Worm (Caenorhabditis elegans) whole organism, late embryonic: ENCODE measurements around the gene nasp-2.

ENCODE experiments used
- F13H6.1 ChIP-seq: sonication (generic microtip); optimal IDR thresholded peaks from 2 replicates; lab custom pipeline; 2016; ENCODE audit warnings: missing genetic modification characterization, missing compliant biosample characterization
- K02D7.2 ChIP-seq: sonication (generic microtip); optimal IDR thresholded peaks from 2 replicates; lab custom pipeline; 2017; ENCODE audit warnings: mild to moderate bottlenecking, missing genetic modification characterization, missing compliant biosample characterization
- K09A11.1 ChIP-seq: sonication (generic microtip); optimal IDR thresholded peaks from 2 replicates; lab custom pipeline; 2017; ENCODE audit warnings: antibody characterized with exemption, mild to moderate bottlenecking, missing genetic modification characterization, missing compliant biosample characterization; ENCODE audit not compliant: insufficient read depth
- ahr-1 ChIP-seq: sonication (generic microtip); optimal IDR thresholded peaks from 2 replicates; lab custom pipeline; 2016; ENCODE audit warnings: missing genetic modification characterization, missing compliant biosample characterization
- ceh-14 ChIP-seq: sonication (generic microtip); optimal IDR thresholded peaks from 2 replicates; lab custom pipeline; 2016; ENCODE audit warnings: missing genotype, missing genetic modification characterization, missing compliant biosample characterization
- ceh-18 ChIP-seq: sonication (generic microtip); optimal IDR thresholded peaks from 2 replicates; lab custom pipeline; 2016; ENCODE audit warnings: missing genetic modification characterization, missing compliant biosample characterization
- ceh-2 ChIP-seq: sonication (generic microtip); optimal IDR thresholded peaks from 2 replicates; lab custom pipeline; 2016; ENCODE audit warnings: missing genotype, missing genetic modification characterization, missing compliant biosample characterization
- ceh-22 ChIP-seq: sonication (generic microtip); optimal IDR thresholded peaks from 2 replicates; lab custom pipeline; 2017; ENCODE audit warnings: missing biosample characterization, missing genetic modification characterization
- ceh-34 ChIP-seq: sonication (generic microtip); optimal IDR thresholded peaks from 2 replicates; lab custom pipeline; 2016; ENCODE audit warnings: mild to moderate bottlenecking, missing genetic modification characterization, missing compliant biosample characterization
- ceh-48 ChIP-seq: sonication (generic microtip); optimal IDR thresholded peaks from 2 replicates; lab custom pipeline; 2016; ENCODE audit warnings: missing genetic modification characterization, inconsistent platforms, missing compliant biosample characterization
- ceh-9 ChIP-seq: sonication (generic microtip); optimal IDR thresholded peaks from 2 replicates; lab custom pipeline; 2016; ENCODE audit warnings: mild to moderate bottlenecking, missing genetic modification characterization, inconsistent platforms, missing compliant biosample characterization
- che-1 ChIP-seq: sonication (generic microtip); optimal IDR thresholded peaks from 2 replicates; lab custom pipeline; 2016; ENCODE audit warnings: mild to moderate bottlenecking, missing genetic modification characterization, missing compliant biosample characterization
- elt-2 ChIP-seq: sonication (generic microtip); optimal IDR thresholded peaks from 2 replicates; lab custom pipeline; 2016; ENCODE audit warnings: missing genetic modification reagents, missing genetic modification characterization, missing compliant biosample characterization
- ets-4 ChIP-seq: sonication (generic microtip); optimal IDR thresholded peaks from 2 replicates; lab custom pipeline; 2016; ENCODE audit warnings: missing genetic modification characterization, missing compliant biosample characterization
- eyg-1 ChIP-seq: sonication (generic microtip); optimal IDR thresholded peaks from 2 replicates; lab custom pipeline; 2016; ENCODE audit warnings: missing genotype, missing genetic modification characterization, missing compliant biosample characterization
- fax-1 ChIP-seq: sonication (generic microtip); optimal IDR thresholded peaks from 2 replicates; lab custom pipeline; 2016; ENCODE audit warnings: missing genotype, missing genetic modification characterization, missing compliant biosample characterization
- fkh-6 ChIP-seq: sonication (generic microtip); optimal IDR thresholded peaks from 2 replicates; lab custom pipeline; 2016; ENCODE audit warnings: missing genetic modification characterization, missing compliant biosample characterization
- lim-6 ChIP-seq: sonication (generic microtip); optimal IDR thresholded peaks from 2 replicates; lab custom pipeline; 2016; ENCODE audit warnings: missing genetic modification characterization, missing compliant biosample characterization
- lin-11 ChIP-seq: fragments of 200-800 bp; sonication (Bioruptor generic); optimal IDR thresholded peaks from 2 replicates; lab custom pipeline; 2018; ENCODE audit warnings: mild to moderate bottlenecking, missing genetic modification characterization, missing compliant biosample characterization
- madf-2 ChIP-seq: sonication (generic microtip); optimal IDR thresholded peaks from 2 replicates; lab custom pipeline; 2017; ENCODE audit warnings: missing genetic modification characterization, missing compliant biosample characterization
- nfya-1 ChIP-seq: sonication (generic microtip); optimal IDR thresholded peaks from 2 replicates; lab custom pipeline; 2017; ENCODE audit warnings: missing genetic modification characterization, mild to moderate bottlenecking, missing compliant biosample characterization, antibody characterized with exemption, moderate library complexity
- odd-2 ChIP-seq: sonication (generic microtip); optimal IDR thresholded peaks from 2 replicates; lab custom pipeline; 2017; ENCODE audit warnings: antibody characterized with exemption, mild to moderate bottlenecking, missing genetic modification characterization, missing compliant biosample characterization
- pat-9 ChIP-seq: fragments of 200-800 bp; sonication (Bioruptor generic); optimal IDR thresholded peaks from 2 replicates; lab custom pipeline; 2018; ENCODE audit warnings: mild to moderate bottlenecking, missing genetic modification characterization, moderate library complexity, missing compliant biosample characterization
- pax-1 ChIP-seq: fragments of 150-350 bp; optimal IDR thresholded peaks from 2 replicates; lab custom pipeline; 2014; ENCODE audit warnings: missing biosample characterization, missing genetic modification characterization
- pha-2 ChIP-seq: sonication (generic microtip); optimal IDR thresholded peaks from 2 replicates; lab custom pipeline; 2017; ENCODE audit warnings: mild to moderate bottlenecking, missing genetic modification characterization, missing compliant biosample characterization
- pros-1 ChIP-seq: fragments of 150-350 bp; optimal IDR thresholded peaks from 2 replicates; lab custom pipeline; 2014; ENCODE audit warnings: missing biosample characterization, missing genetic modification reagents, missing genetic modification characterization
- ref-2 ChIP-seq: sonication (generic microtip); optimal IDR thresholded peaks from 2 replicates; lab custom pipeline; 2016; ENCODE audit warnings: missing genetic modification characterization, missing compliant biosample characterization
- rnt-1 ChIP-seq: sonication (generic microtip); optimal IDR thresholded peaks from 2 replicates; lab custom pipeline; 2016; ENCODE audit warnings: missing genetic modification characterization, missing compliant biosample characterization
- sdc-2 ChIP-seq: sonication (generic microtip); optimal IDR thresholded peaks from 2 replicates; lab custom pipeline; 2016; ENCODE audit warnings: missing genotype, missing genetic modification characterization, missing compliant biosample characterization
- syd-9 ChIP-seq: sonication (generic microtip); optimal IDR thresholded peaks from 2 replicates; lab custom pipeline; 2016; ENCODE audit warnings: mild to moderate bottlenecking, missing genetic modification characterization, moderate library complexity, missing compliant biosample characterization
- unc-42 ChIP-seq: sonication (generic microtip); optimal IDR thresholded peaks from 2 replicates; lab custom pipeline; 2016; ENCODE audit warnings: missing genotype, missing genetic modification characterization, missing compliant biosample characterization
- unc-55 ChIP-seq: sonication (generic microtip); optimal IDR thresholded peaks from 2 replicates; lab custom pipeline; 2017; ENCODE audit warnings: missing biosample characterization, missing genetic modification reagents, missing genetic modification characterization
- unc-86 ChIP-seq: sonication (generic microtip); optimal IDR thresholded peaks from 2 replicates; lab custom pipeline; 2016; ENCODE audit warnings: missing genetic modification characterization, missing compliant biosample characterization
- zip-5 ChIP-seq: sonication (generic microtip); optimal IDR thresholded peaks from 2 replicates; lab custom pipeline; 2016; ENCODE audit warnings: missing genetic modification characterization, missing compliant biosample characterization

nasp-2 gene

DNA sequence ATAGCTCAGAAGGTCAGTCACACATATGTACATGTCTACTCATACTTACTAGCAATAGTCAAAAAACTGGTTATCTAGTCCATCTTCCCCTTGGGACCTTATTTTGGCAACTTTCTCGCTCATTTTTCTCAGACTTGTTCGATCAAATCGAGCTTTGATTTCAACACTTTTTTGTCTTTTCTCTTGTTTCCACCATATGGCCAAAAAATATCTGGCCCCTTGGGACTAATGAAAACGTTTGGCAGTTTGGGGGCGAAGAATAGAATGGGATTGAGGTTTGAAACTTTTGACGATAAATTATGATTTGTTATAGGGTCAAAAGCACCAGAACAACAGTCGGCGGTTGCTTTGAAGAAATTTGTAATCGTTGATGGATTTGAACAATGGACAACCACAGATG is 40.4 kb upstream of the nasp-2 start:
- TF ChIP-seq zip-5 (no peak), lin-11 (no peak), pat-9 (tag; lab: Kevin White, UChicago) (no peak), pha-2 (no peak), ceh-9 (tag; lab: Kevin White, UChicago) (no peak), che-1 (tag; lab: Kevin White, UChicago) (no peak), unc-42 (tag; lab: Kevin White, UChicago) (no peak), ref-2 (no peak), ceh-2 (tag; lab: Kevin White, UChicago) (no peak), ahr-1 (tag; lab: Kevin White, UChicago) (no peak), K09A11.1 (tag; lab: Kevin White, UChicago) (no peak), unc-86 (tag; lab: Kevin White, UChicago) (no peak), nfya-1 (no peak)

DNA sequence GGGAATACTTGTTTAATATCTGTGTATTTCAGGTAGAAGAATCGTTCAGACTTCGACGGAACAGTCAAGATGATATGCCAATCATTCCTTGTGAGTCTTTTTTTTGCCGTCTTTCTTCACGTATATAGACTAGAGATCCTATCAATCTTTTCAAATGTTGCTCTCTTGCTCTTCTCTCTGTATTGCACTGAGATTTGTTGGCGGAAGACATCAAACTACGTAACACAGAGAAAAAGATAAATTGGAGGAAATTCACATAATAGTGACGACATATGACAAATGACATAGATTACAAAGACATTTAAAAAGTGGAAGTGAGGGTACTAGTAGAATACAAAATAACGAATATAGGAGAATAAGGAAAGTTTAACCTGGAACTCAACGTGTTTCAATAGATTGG is 39.7 kb upstream of the nasp-2 start:
- TF ChIP-seq pros-1 (tag; lab: Kevin White, UChicago) (no peak), unc-55 (peak; percentile 31)

DNA sequence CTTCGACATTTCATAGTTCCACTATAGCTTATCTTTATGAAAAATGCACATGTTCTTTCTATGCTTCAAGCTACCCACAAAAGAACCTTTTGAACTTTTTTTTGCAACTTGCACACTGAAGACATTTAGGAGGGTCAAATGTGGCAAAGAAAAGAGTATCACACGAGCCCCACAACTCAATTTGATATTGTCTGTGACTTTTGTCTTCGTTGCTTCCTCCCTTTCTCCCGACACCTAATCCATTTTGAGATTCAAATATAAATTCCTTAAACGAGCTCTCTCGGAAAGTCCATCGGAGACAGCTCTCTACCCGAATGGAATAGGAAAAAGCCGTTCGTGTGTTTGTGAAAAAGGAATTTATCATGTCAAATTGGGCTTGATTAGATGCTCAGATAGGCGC is 38.2 kb upstream of the nasp-2 start:
- TF ChIP-seq ets-4 = no peak
- TF ChIP-seq ceh-14 (tag; lab: Kevin White, UChicago) = no peak
- no peak for TF ChIP-seq eyg-1 (tag; lab: Kevin White, UChicago)
- no peak for TF ChIP-seq fax-1
- no peak for TF ChIP-seq fkh-6
- TF ChIP-seq K09A11.1 (tag; lab: Kevin White, UChicago) = no peak
- no peak for TF ChIP-seq ceh-22 (tag; lab: Kevin White, UChicago)
- no peak for TF ChIP-seq syd-9
- no peak for TF ChIP-seq K02D7.2 (tag; lab: Kevin White, UChicago)
- no peak for TF ChIP-seq rnt-1 (tag; lab: Kevin White, UChicago)
- no peak for TF ChIP-seq madf-2 (tag; lab: Kevin White, UChicago)
- no peak for TF ChIP-seq pax-1
- TF ChIP-seq odd-2 (tag; lab: Kevin White, UChicago) = no peak

DNA sequence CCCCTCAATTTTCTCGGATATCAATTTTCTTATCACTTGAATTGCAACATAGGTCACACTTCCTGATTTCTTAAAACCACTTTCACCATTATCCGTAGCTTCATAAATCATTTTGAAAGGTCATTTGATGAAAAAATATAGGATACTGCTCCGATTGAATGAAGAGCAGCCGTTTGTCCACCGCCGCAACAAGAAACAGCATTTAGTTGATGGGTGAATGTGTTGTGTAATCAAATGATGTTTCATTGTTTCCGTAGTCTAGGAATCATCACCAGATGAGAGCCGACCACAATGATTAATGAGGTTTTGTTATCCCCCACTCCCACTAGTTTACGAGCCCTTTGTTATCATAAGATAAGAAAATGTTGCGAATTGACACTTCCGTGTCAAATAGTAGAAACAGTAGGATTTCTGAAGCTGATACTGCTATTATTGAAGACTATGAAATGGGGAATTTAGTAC is 33.8 kb upstream of the nasp-2 start, which contains the start of gene twk-43:
Gene twk-43 (plus strand): TSS at position 412 of the 462 bp plus-strand sequence.
- no peak for TF ChIP-seq F13H6.1 (tag; lab: Kevin White, UChicago)
- peak; percentile 32 for TF ChIP-seq ceh-18 (tag; lab: Kevin White, UChicago)
- peak; percentile 43 for TF ChIP-seq unc-55
- peak; percentile 64 for TF ChIP-seq rnt-1 (tag; lab: Kevin White, UChicago)

DNA sequence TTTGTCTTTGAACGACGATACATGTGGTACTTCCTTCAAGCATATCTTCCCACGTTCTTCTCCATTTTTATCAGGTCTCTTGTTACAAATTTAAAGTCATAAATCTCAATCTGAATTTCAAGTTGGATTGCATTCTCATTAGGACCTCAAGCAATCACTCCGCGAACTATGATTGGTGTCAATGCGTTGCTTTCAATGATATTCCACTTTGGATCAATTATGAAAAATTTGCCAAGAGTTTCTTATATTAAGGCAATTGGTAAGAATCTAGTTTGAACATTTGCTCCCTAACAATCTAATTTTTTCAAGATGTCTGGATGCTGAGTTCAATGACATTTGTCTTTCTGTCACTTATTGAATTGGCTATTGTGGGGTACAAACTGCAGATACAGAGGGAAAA is 30.2 kb upstream of the nasp-2 start:
- no peak for TF ChIP-seq syd-9
- TF ChIP-seq pha-2 = no peak
- TF ChIP-seq ceh-48 (tag; lab: Kevin White, UChicago) = no peak
- no peak for TF ChIP-seq elt-2
- no peak for TF ChIP-seq sdc-2 (tag; lab: Kevin White, UChicago)
- TF ChIP-seq ahr-1 (tag; lab: Kevin White, UChicago) = no peak
- TF ChIP-seq lim-6 = no peak
- no peak for TF ChIP-seq ceh-34
- TF ChIP-seq che-1 (tag; lab: Kevin White, UChicago) = no peak
- no peak for TF ChIP-seq unc-86 (tag; lab: Kevin White, UChicago)
